Fruit fly (Drosophila melanogaster) whole organism, embryonic: ENCODE data around the gene stas.
A peak's percentile ranks its signal among the peaks of the same experiment; 100 is the strongest.

Experiments
- Abd-B ChIP-seq: fragments of 200-800 bp; sonication (Bioruptor generic); optimal IDR thresholded peaks from 2 replicates; lab custom pipeline; 2018; ENCODE audit warnings: missing biosample characterization, mild to moderate bottlenecking, missing genetic modification characterization, moderate library complexity
- Adf1 ChIP-seq: fragments of 200-800 bp; sonication (Bioruptor generic); IDR thresholded peaks from 2 replicates; pipeline ENCODE4 v1.3.6; 2022; ENCODE audit warnings: missing biosample characterization, missing genetic modification characterization
- Atf3 ChIP-seq: fragments of 200-800 bp; sonication (Bioruptor generic); optimal IDR thresholded peaks from 3 replicates; lab custom pipeline; 2016; ENCODE audit warnings: missing biosample characterization, missing genetic modification characterization
- CG10366 ChIP-seq: fragments of 200-800 bp; sonication (Bioruptor generic); IDR thresholded peaks from 2 replicates; pipeline ENCODE4 v1.3.6; 2022; ENCODE audit warnings: missing biosample characterization, missing genetic modification characterization
- CG11560 ChIP-seq: fragments of 200-800 bp; sonication (Bioruptor generic); IDR thresholded peaks from 3 replicates; pipeline ENCODE4 v1.3.6; 2022; ENCODE audit warnings: missing biosample characterization, missing genetic modification characterization
- CG12155 ChIP-seq: fragments of 200-800 bp; sonication (Bioruptor generic); optimal IDR thresholded peaks from 3 replicates; lab custom pipeline; 2016; ENCODE audit warnings: missing biosample characterization, missing genetic modification characterization
- CG17385 ChIP-seq: fragments of 200-800 bp; sonication (Bioruptor generic); optimal IDR thresholded peaks from 3 replicates; lab custom pipeline; 2018; ENCODE audit warnings: missing biosample characterization, mild to moderate bottlenecking, missing genetic modification characterization
- CG1832 ChIP-seq: fragments of 200-800 bp; sonication (Bioruptor generic); optimal IDR thresholded peaks from 2 replicates; lab custom pipeline; 2017; ENCODE audit warnings: missing biosample characterization, mild to moderate bottlenecking, missing genetic modification characterization, inconsistent platforms
- CG2116 ChIP-seq: fragments of 200-800 bp; sonication (Bioruptor generic); optimal IDR thresholded peaks from 3 replicates; lab custom pipeline; 2018; ENCODE audit warnings: missing biosample characterization, mild to moderate bottlenecking, missing genetic modification characterization
- CG31388 ChIP-seq: fragments of 200-800 bp; sonication (Bioruptor generic); optimal IDR thresholded peaks from 2 replicates; lab custom pipeline; 2016; ENCODE audit warnings: missing biosample characterization, missing genetic modification characterization
- CG3407 ChIP-seq: fragments of 200-800 bp; sonication (Bioruptor generic); optimal IDR thresholded peaks from 2 replicates; lab custom pipeline; 2018; ENCODE audit warnings: missing biosample characterization, mild to moderate bottlenecking, missing genetic modification characterization
- CG34376 ChIP-seq: fragments of 200-800 bp; sonication (Bioruptor generic); optimal IDR thresholded peaks from 2 replicates; lab custom pipeline; 2018; ENCODE audit warnings: missing biosample characterization, mild to moderate bottlenecking, missing genetic modification characterization
- CG3838 ChIP-seq: fragments of 200-800 bp; sonication (Bioruptor generic); optimal IDR thresholded peaks from 3 replicates; lab custom pipeline; 2016; ENCODE audit warnings: missing biosample characterization, missing genetic modification characterization
- CG5180 ChIP-seq: fragments of 200-800 bp; sonication (Bioruptor generic); optimal IDR thresholded peaks from 3 replicates; lab custom pipeline; 2017; ENCODE audit warnings: missing biosample characterization, missing genetic modification characterization, mild to moderate bottlenecking, moderate library complexity, missing genetic modification reagents
- CG9817 ChIP-seq: fragments of 200-800 bp; sonication (Bioruptor generic); optimal IDR thresholded peaks from 2 replicates; lab custom pipeline; 2018; ENCODE audit warnings: missing biosample characterization, mild to moderate bottlenecking, missing genetic modification characterization, moderate library complexity
- CTCF ChIP-seq: fragments of 200-800 bp; sonication (Bioruptor generic); optimal IDR thresholded peaks from 2 replicates; lab custom pipeline; 2017; ENCODE audit warnings: missing biosample characterization, mild to moderate bottlenecking, missing genetic modification characterization, moderate library complexity
- Deaf1 ChIP-seq: fragments of 200-800 bp; optimal IDR thresholded peaks from 3 replicates; lab custom pipeline; 2019; ENCODE audit warnings: missing biosample characterization, mild to moderate bottlenecking, missing genetic modification characterization, moderate library complexity
- Dip2 ChIP-seq: fragments of 200-800 bp; sonication (Bioruptor generic); IDR thresholded peaks from 2 replicates; pipeline ENCODE4 v1.3.6; 2022; ENCODE audit warnings: missing biosample characterization, missing genetic modification characterization
- Dip3 ChIP-seq: fragments of 200-800 bp; sonication (Bioruptor generic); optimal IDR thresholded peaks from 3 replicates; lab custom pipeline; 2016; ENCODE audit warnings: missing biosample characterization, missing genetic modification characterization
- Hr51 ChIP-seq, 2 experiments: fragments of 200-800 bp; sonication (Bioruptor generic); optimal IDR thresholded peaks; 2 replicates in 1 of 2; 3 replicates in 1 of 2; lab custom pipeline; 2016 to 2018; ENCODE audit warnings: missing biosample characterization in 2 of 2, missing genetic modification characterization in 2 of 2, mild to moderate bottlenecking in 1 of 2, moderate library complexity in 1 of 2
- Lpt ChIP-seq: fragments of >200 bp; optimal IDR thresholded peaks from 2 replicates; lab custom pipeline; 2018; ENCODE audit warnings: missing biosample characterization, missing genetic modification characterization
- Mrtf ChIP-seq: fragments of 200-800 bp; sonication (Bioruptor generic); IDR thresholded peaks from 3 replicates; pipeline ENCODE4 v1.3.6; 2022; ENCODE audit warnings: missing biosample characterization, missing genetic modification characterization
- Ravus ChIP-seq: fragments of 200-800 bp; sonication (Bioruptor generic); IDR thresholded peaks from 2 replicates; pipeline ENCODE4 v1.3.6; 2022; ENCODE audit warnings: missing biosample characterization, missing genetic modification characterization
- Stat92E ChIP-seq, 3 experiments: fragments of >200 bp in 2 of 3; fragments of 200-800 bp in 1 of 3; sonication (Bioruptor generic) in 1 of 3; optimal IDR thresholded peaks; 2 replicates each; lab custom pipeline; 2017 to 2019; ENCODE audit warnings: missing biosample characterization in 3 of 3, missing genetic modification characterization in 3 of 3, mild to moderate bottlenecking in 1 of 3, moderate library complexity in 1 of 3
- Tbp ChIP-seq: fragments of >200 bp; optimal IDR thresholded peaks from 2 replicates; lab custom pipeline; 2018; ENCODE audit warnings: missing biosample characterization, missing genetic modification characterization
- Trl ChIP-seq, 3 experiments: fragments of >200 bp in 2 of 3; fragments of 200-800 bp in 1 of 3; sonication (Bioruptor generic) in 1 of 3; optimal IDR thresholded peaks; 2 replicates in 1 of 3; 3 replicates in 2 of 3; lab custom pipeline; 2016 to 2017; ENCODE audit warnings: missing biosample characterization in 1 of 3, missing genetic modification characterization in 1 of 3
- al ChIP-seq: fragments of 200-800 bp; sonication (Bioruptor generic); IDR thresholded peaks from 2 replicates; pipeline ENCODE4 v1.3.6; 2022; ENCODE audit warnings: missing biosample characterization, missing genetic modification characterization
- az2 ChIP-seq: fragments of 200-800 bp; sonication (Bioruptor generic); optimal IDR thresholded peaks from 3 replicates; lab custom pipeline; 2016; ENCODE audit warnings: missing biosample characterization, missing genetic modification characterization
- caup ChIP-seq: fragments of 200-800 bp; sonication (Bioruptor generic); optimal IDR thresholded peaks from 3 replicates; lab custom pipeline; 2017; ENCODE audit warnings: missing biosample characterization, mild to moderate bottlenecking, missing genetic modification characterization, moderate library complexity; ENCODE audit not compliant: severe bottlenecking
- cg ChIP-seq: fragments of 200-800 bp; sonication (Bioruptor generic); optimal IDR thresholded peaks from 3 replicates; lab custom pipeline; 2019; ENCODE audit warnings: missing biosample characterization, mild to moderate bottlenecking, missing genetic modification characterization, moderate library complexity
- chif ChIP-seq, 2 experiments: fragments of 200-800 bp; sonication (Bioruptor generic); optimal IDR thresholded peaks; 3 replicates each; lab custom pipeline; 2016; ENCODE audit warnings: missing biosample characterization in 2 of 2, missing genetic modification characterization in 2 of 2
- chinmo ChIP-seq: fragments of 200-800 bp; sonication (Bioruptor generic); IDR thresholded peaks from 4 replicates; pipeline ENCODE4 v1.3.6; 2022; ENCODE audit warnings: missing biosample characterization, missing genetic modification characterization; ENCODE audit not compliant: partially characterized antibody
- crol ChIP-seq: fragments of 200-800 bp; sonication (Bioruptor generic); IDR thresholded peaks from 2 replicates; pipeline ENCODE4 v1.3.6; 2022; ENCODE audit warnings: missing biosample characterization, missing genetic modification characterization
- crp ChIP-seq, 2 experiments: fragments of 200-800 bp; sonication (Bioruptor generic); optimal IDR thresholded peaks; 2 replicates in 1 of 2; 3 replicates in 1 of 2; lab custom pipeline; 2017; ENCODE audit warnings: missing biosample characterization in 2 of 2, missing genetic modification characterization in 2 of 2, mild to moderate bottlenecking in 1 of 2, moderate library complexity in 1 of 2
- cwo ChIP-seq: fragments of 200-800 bp; sonication (Bioruptor generic); optimal IDR thresholded peaks from 3 replicates; lab custom pipeline; 2017; ENCODE audit warnings: missing biosample characterization, missing genetic modification characterization, mild to moderate bottlenecking, moderate library complexity, missing genetic modification reagents
- dm ChIP-seq: fragments of 200-800 bp; sonication (Bioruptor generic); optimal IDR thresholded peaks from 3 replicates; lab custom pipeline; 2016; ENCODE audit warnings: missing biosample characterization, missing genetic modification characterization
- eve ChIP-seq, 2 experiments: fragments of >200 bp; optimal IDR thresholded peaks; 2 replicates each; lab custom pipeline; 2017; ENCODE audit warnings: missing biosample characterization in 2 of 2, missing genetic modification characterization in 2 of 2
- exex ChIP-seq: fragments of 200-800 bp; sonication (Bioruptor generic); optimal IDR thresholded peaks from 4 replicates; lab custom pipeline; 2018; ENCODE audit warnings: missing biosample characterization, mild to moderate bottlenecking, missing genetic modification characterization, moderate library complexity
- hth ChIP-seq: fragments of >200 bp; optimal IDR thresholded peaks from 2 replicates; lab custom pipeline; 2017; ENCODE audit warnings: inconsistent platforms
- ken ChIP-seq: fragments of 200-800 bp; sonication (Bioruptor generic); IDR thresholded peaks from 3 replicates; pipeline ENCODE4 v1.3.6; 2022; ENCODE audit warnings: missing biosample characterization, missing genetic modification characterization
- nmo ChIP-seq: fragments of 200-800 bp; sonication (Bioruptor generic); optimal IDR thresholded peaks from 2 replicates; lab custom pipeline; 2018; ENCODE audit warnings: missing biosample characterization, mild to moderate bottlenecking, missing genetic modification characterization, moderate library complexity
- onecut ChIP-seq: fragments of 200-800 bp; sonication (Bioruptor generic); IDR thresholded peaks from 2 replicates; pipeline ENCODE4 v1.3.6; 2022; ENCODE audit warnings: missing biosample characterization, missing genetic modification characterization
- pros ChIP-seq: fragments of 200-800 bp; sonication (Bioruptor generic); optimal IDR thresholded peaks from 3 replicates; lab custom pipeline; 2019; ENCODE audit warnings: missing biosample characterization, mild to moderate bottlenecking, missing genetic modification characterization, moderate library complexity
- salm ChIP-seq: fragments of 200-800 bp; sonication (Bioruptor generic); optimal IDR thresholded peaks from 2 replicates; lab custom pipeline; 2018; ENCODE audit warnings: missing biosample characterization, mild to moderate bottlenecking, missing genetic modification characterization
- sens ChIP-seq: fragments of 200-800 bp; sonication (Bioruptor generic); peaks from one replicate; lab custom pipeline; 2016; ENCODE audit warnings: missing biosample characterization, missing genetic modification characterization
- sqz ChIP-seq: fragments of 200-800 bp; sonication (Bioruptor generic); optimal IDR thresholded peaks from 3 replicates; lab custom pipeline; 2018; ENCODE audit warnings: missing biosample characterization, mild to moderate bottlenecking, missing genetic modification characterization
- stwl ChIP-seq: fragments of 200-800 bp; sonication (Bioruptor generic); optimal IDR thresholded peaks from 3 replicates; lab custom pipeline; 2018; ENCODE audit warnings: missing biosample characterization, mild to moderate bottlenecking, missing genetic modification characterization, moderate library complexity
- zfh1 ChIP-seq: fragments of 200-800 bp; sonication (Bioruptor generic); IDR thresholded peaks from 3 replicates; pipeline ENCODE4 v1.3.6; 2022; ENCODE audit warnings: missing biosample characterization, missing genetic modification characterization

Gene stas

dm6 chrX:17658207-17659118 lies 30.8 kb upstream of the stas start (continued):
- TF ChIP-seq CG2116 (no peak), CG10366 (GFP tag; lab: Robert Waterston, UW) (no peak), Mrtf (GFP tag; lab: Robert Waterston, UW) (no peak), CTCF (GFP tag; lab: Kevin White, UChicago) (no peak), Dip2 (GFP tag; lab: Robert Waterston, UW) (no peak), Hr51 (GFP tag; optimal IDR thresholded peaks at IDR 0.05; lab: Kevin White, UChicago) (no peak), CG3838 (peak; percentile 12), eve (GFP tag; optimal IDR thresholded peaks at IDR 0.05; lab: Kevin White, UChicago) (no peak), cg (GFP tag; lab: Kevin White, UChicago) (peak; percentile 74), pros (GFP tag; lab: Kevin White, UChicago) (peak; percentile 99), crol (GFP tag; lab: Robert Waterston, UW) (peak; percentile 92), chif (GFP tag; optimal IDR thresholded peaks at IDR 0.05; lab: Kevin White, UChicago) (no peak), Abd-B (no peak), az2 (GFP tag; lab: Kevin White, UChicago) (no peak)

dm6 chrX:17657716-17658115 lies 30.0 kb upstream of the stas start:
- no peak for TF ChIP-seq CG12155
- TF ChIP-seq sens (GFP tag; lab: Kevin White, UChicago) = peak; percentile 1
- no peak for TF ChIP-seq dm
- TF ChIP-seq CG34376 (GFP tag; lab: Kevin White, UChicago) = peak; percentile 34
- TF ChIP-seq Trl (optimal IDR thresholded peaks at IDR 0.05; lab: Kevin White, UChicago) = peak; percentile 17 to 63
- TF ChIP-seq Trl (GFP tag; optimal IDR thresholded peaks at IDR 0.05; lab: Kevin White, UChicago) = no peak
- no peak for TF ChIP-seq CG9817 (tag; lab: Kevin White, UChicago)
- TF ChIP-seq crp (GFP tag; optimal IDR thresholded peaks at IDR 0.05; lab: Kevin White, UChicago) = no peak
- no peak for TF ChIP-seq Deaf1
- TF ChIP-seq CG11560 = no peak
- no peak for TF ChIP-seq nmo (GFP tag; lab: Kevin White, UChicago)
- TF ChIP-seq pros (GFP tag; lab: Kevin White, UChicago) = no peak
- peak; percentile 93 for TF ChIP-seq Adf1 (GFP tag; lab: Robert Waterston, UW)
- peak; percentile 22 for TF ChIP-seq exex (tag; lab: Kevin White, UChicago)
- peak; percentile 44 for TF ChIP-seq sqz (GFP tag; lab: Kevin White, UChicago)
- TF ChIP-seq CG3407 (GFP tag; lab: Kevin White, UChicago) = no peak
- peak; percentile 39 for TF ChIP-seq cg (GFP tag; lab: Kevin White, UChicago)
- no peak for TF ChIP-seq CG1832 (GFP tag; lab: Kevin White, UChicago)
- TF ChIP-seq Tbp (GFP tag; lab: Kevin White, UChicago) = no peak
- TF ChIP-seq CG5180 (GFP tag; lab: Kevin White, UChicago) = no peak
- no peak for TF ChIP-seq stwl
- TF ChIP-seq hth (lab: Kevin White, UChicago) = no peak
- TF ChIP-seq cwo = no peak
- no peak for TF ChIP-seq Stat92E (GFP tag; optimal IDR thresholded peaks at IDR 0.05; lab: Kevin White, UChicago)
- no peak for TF ChIP-seq al (GFP tag; lab: Robert Waterston, UW)
- TF ChIP-seq CG31388 = no peak
- TF ChIP-seq CG17385 = peak; percentile 58
- no peak for TF ChIP-seq Ravus (GFP tag; lab: Robert Waterston, UW)
- TF ChIP-seq salm (tag; lab: Kevin White, UChicago) = no peak
- no peak for TF ChIP-seq caup (GFP tag; lab: Kevin White, UChicago)
- peak; percentile 27; the same call in 1 of the 2 replicates for TF ChIP-seq onecut (GFP tag; lab: Robert Waterston, UW)
- no peak for TF ChIP-seq ken (GFP tag; lab: Robert Waterston, UW)
- TF ChIP-seq chinmo (GFP tag; lab: Robert Waterston, UW) = no peak
- no peak for TF ChIP-seq Dip3
- no peak for TF ChIP-seq zfh1 (GFP tag; lab: Robert Waterston, UW)
- TF ChIP-seq Atf3 (GFP tag; lab: Kevin White, UChicago) = peak; percentile 20
- no peak for TF ChIP-seq Lpt (GFP tag; lab: Kevin White, UChicago)
